Worm (Caenorhabditis elegans) whole organism, L3 larva: ENCODE results near the gene glod-4.
A peak's percentile ranks its signal among the peaks of the same experiment; 100 is the strongest.

Experiments used
- R02D3.7 ChIP-seq: fragments of 150-350 bp; optimal IDR thresholded peaks from 2 replicates; lab custom pipeline; 2014; ENCODE audit warnings: missing biosample characterization, missing genetic modification characterization
- ZK546.5 ChIP-seq: sonication (generic microtip); optimal IDR thresholded peaks from 2 replicates; lab custom pipeline; 2017; ENCODE audit warnings: missing biosample characterization, missing genetic modification characterization
- aly-2 ChIP-seq: fragments of 150-350 bp; optimal IDR thresholded peaks from 2 replicates; lab custom pipeline; 2014; ENCODE audit warnings: missing biosample characterization, missing genetic modification characterization
- ama-1 ChIP-seq: fragments of 150-350 bp; optimal IDR thresholded peaks from 2 replicates; lab custom pipeline; 2018
- ceh-28 ChIP-seq: fragments of 150-350 bp; optimal IDR thresholded peaks from 2 replicates; lab custom pipeline; 2014; ENCODE audit warnings: missing biosample characterization, missing genetic modification reagents, missing genetic modification characterization
- ceh-9 ChIP-seq: sonication (generic microtip); optimal IDR thresholded peaks from 2 replicates; lab custom pipeline; 2018; ENCODE audit warnings: missing biosample characterization, missing genetic modification characterization
- daf-12 ChIP-seq: fragments of 150-350 bp; optimal IDR thresholded peaks from 2 replicates; lab custom pipeline; 2014; ENCODE audit warnings: missing biosample characterization, missing genetic modification reagents, missing genetic modification characterization
- egl-27 ChIP-seq: sonication (generic microtip); optimal IDR thresholded peaks from 4 replicates; lab custom pipeline; 2017; ENCODE audit warnings: missing biosample characterization, missing genetic modification reagents, missing genetic modification characterization
- egl-5 ChIP-seq: fragments of 150-350 bp; optimal IDR thresholded peaks from 2 replicates; lab custom pipeline; 2017; ENCODE audit warnings: missing biosample characterization, missing genetic modification reagents, missing genetic modification characterization, inconsistent platforms
- elt-1 ChIP-seq: fragments of 150-350 bp; optimal IDR thresholded peaks from 2 replicates; lab custom pipeline; 2014; ENCODE audit warnings: missing biosample characterization, missing genetic modification characterization
- elt-3 ChIP-seq, 3 experiments: fragments of 150-350 bp in 1 of 3; sonication (generic microtip) in 2 of 3; optimal IDR thresholded peaks; 2 replicates in 2 of 3; 4 replicates in 1 of 3; lab custom pipeline; 2014 to 2017; ENCODE audit warnings: missing biosample characterization in 3 of 3, missing genetic modification characterization in 3 of 3
- eor-1 ChIP-seq, 2 experiments: fragments of 150-350 bp; optimal IDR thresholded peaks; 2 replicates each; lab custom pipeline; 2014 to 2018; ENCODE audit warnings: missing biosample characterization in 2 of 2, missing genetic modification characterization in 2 of 2
- fkh-2 ChIP-seq: fragments of 150-350 bp; optimal IDR thresholded peaks from 2 replicates; lab custom pipeline; 2014; ENCODE audit warnings: missing biosample characterization, missing genetic modification reagents, missing genetic modification characterization
- hmg-11 ChIP-seq: sonication (generic microtip); optimal IDR thresholded peaks from 2 replicates; lab custom pipeline; 2016; ENCODE audit warnings: missing genetic modification characterization, missing compliant biosample characterization
- jun-1 ChIP-seq: fragments of 150-350 bp; optimal IDR thresholded peaks from 2 replicates; lab custom pipeline; 2014; ENCODE audit warnings: missing biosample characterization, missing genetic modification reagents, missing genetic modification characterization
- lin-15B ChIP-seq: fragments of 150-350 bp; optimal IDR thresholded peaks from 2 replicates; lab custom pipeline; 2014; ENCODE audit warnings: missing biosample characterization, missing genetic modification characterization
- lin-39 ChIP-seq: fragments of 150-350 bp; optimal IDR thresholded peaks from 2 replicates; lab custom pipeline; 2018; ENCODE audit warnings: missing biosample characterization, missing genetic modification reagents, missing genetic modification characterization
- lsy-12 ChIP-seq: sonication (generic microtip); optimal IDR thresholded peaks from 2 replicates; lab custom pipeline; 2016; ENCODE audit warnings: mild to moderate bottlenecking, missing genetic modification characterization, missing compliant biosample characterization
- nfya-1 ChIP-seq: sonication (generic microtip); optimal IDR thresholded peaks from 2 replicates; lab custom pipeline; 2017; ENCODE audit warnings: missing genetic modification characterization, mild to moderate bottlenecking, missing compliant biosample characterization, antibody characterized with exemption, moderate library complexity; ENCODE audit not compliant: insufficient read depth
- nhr-11 ChIP-seq: fragments of 150-350 bp; optimal IDR thresholded peaks from 2 replicates; lab custom pipeline; 2014; ENCODE audit warnings: missing biosample characterization, missing genetic modification characterization
- nhr-12 ChIP-seq: fragments of 150-350 bp; optimal IDR thresholded peaks from 2 replicates; lab custom pipeline; 2014; ENCODE audit warnings: missing biosample characterization, missing genetic modification characterization
- nhr-237 ChIP-seq: fragments of 150-350 bp; optimal IDR thresholded peaks from 2 replicates; lab custom pipeline; 2014; ENCODE audit warnings: missing biosample characterization, missing genetic modification characterization
- nhr-25 ChIP-seq: sonication (generic microtip); optimal IDR thresholded peaks from 2 replicates; lab custom pipeline; 2017; ENCODE audit warnings: missing biosample characterization, missing genetic modification characterization
- nhr-43 ChIP-seq: sonication (generic microtip); optimal IDR thresholded peaks from 2 replicates; lab custom pipeline; 2016; ENCODE audit warnings: mild to moderate bottlenecking, missing genetic modification characterization, missing compliant biosample characterization; ENCODE audit not compliant: poor library complexity, severe bottlenecking
- pha-4 ChIP-seq: fragments of 150-350 bp; optimal IDR thresholded peaks from 2 replicates; lab custom pipeline; 2014; ENCODE audit warnings: missing biosample characterization, missing genetic modification reagents, missing genetic modification characterization
- skn-1 ChIP-seq: fragments of 150-350 bp; optimal IDR thresholded peaks from 2 replicates; lab custom pipeline; 2014; ENCODE audit warnings: missing biosample characterization, missing genetic modification characterization
- unc-62 ChIP-seq: fragments of 150-350 bp; sonication (generic microtip); optimal IDR thresholded peaks from 4 replicates; lab custom pipeline; 2014; ENCODE audit warnings: missing biosample characterization, missing genetic modification reagents, missing genetic modification characterization
- zag-1 ChIP-seq: fragments of 150-350 bp; optimal IDR thresholded peaks from 2 replicates; lab custom pipeline; 2014; ENCODE audit warnings: missing biosample characterization, missing genetic modification characterization
- ztf-11 ChIP-seq: fragments of 150-350 bp; optimal IDR thresholded peaks from 2 replicates; lab custom pipeline; 2014; ENCODE audit warnings: missing biosample characterization, missing genetic modification characterization

Gene glod-4

ce11 chrIII:4196301-4196987 lies 43.0 kb downstream of the glod-4 start (continued):
- TF ChIP-seq nhr-12, result no peak
- no peak for TF ChIP-seq aly-2
- TF ChIP-seq jun-1 (tag; lab: Kevin White, UChicago), result no peak
- TF ChIP-seq elt-3 (tag; optimal IDR thresholded peaks at IDR 0.05; lab: Kevin White, UChicago), result no peak
- no peak for TF ChIP-seq daf-12 (tag; lab: Kevin White, UChicago)
- TF ChIP-seq nhr-11 (tag; lab: Kevin White, UChicago), result no peak
- TF ChIP-seq lsy-12, result no peak
- no peak for TF ChIP-seq fkh-2 (tag; lab: Kevin White, UChicago)
- no peak for TF ChIP-seq ama-1 (lab: Kevin White, UChicago)
- no peak for TF ChIP-seq hmg-11 (tag; lab: Kevin White, UChicago)
- TF ChIP-seq R02D3.7 (tag; lab: Kevin White, UChicago), result peak; percentile 22
- TF ChIP-seq nhr-43 (tag; lab: Kevin White, UChicago), result no peak
- no peak for TF ChIP-seq egl-27
- TF ChIP-seq ztf-11, result no peak
- TF ChIP-seq unc-62 (GFP tag; lab: Kevin White, UChicago), result no peak
- no peak for TF ChIP-seq eor-1 (tag; optimal IDR thresholded peaks at IDR 0.05; lab: Kevin White, UChicago)
- TF ChIP-seq, all 47 proteins: peak for 11

ce11 chrIII:4196988-4197384 lies 43.6 kb downstream of the glod-4 start, which contains the start of gene asd-1:
asd-1 (plus strand) TSS chrIII:4197285.
- TF ChIP-seq zag-1 (tag; lab: Kevin White, UChicago) (no peak), egl-5 (no peak), daf-12 (tag; lab: Kevin White, UChicago) (no peak), eor-1 (tag; optimal IDR thresholded peaks at IDR 0.05; lab: Kevin White, UChicago) (no peak), skn-1 (tag; lab: Kevin White, UChicago) (no peak), unc-62 (GFP tag; lab: Kevin White, UChicago) (no peak)

- no peak for TF ChIP-seq egl-27
- no peak for TF ChIP-seq ceh-9 (tag; lab: Kevin White, UChicago)
- TF ChIP-seq fkh-2 (tag; lab: Kevin White, UChicago), result no peak
- TF ChIP-seq R02D3.7 (tag; lab: Kevin White, UChicago), result peak; percentile 88
- no peak for TF ChIP-seq nhr-237 (tag; lab: Kevin White, UChicago)
- TF ChIP-seq nhr-25 (tag; lab: Kevin White, UChicago), result no peak
- no peak for TF ChIP-seq skn-1 (tag; lab: Kevin White, UChicago)
- TF ChIP-seq ceh-28, result no peak
- TF ChIP-seq lin-39 (tag; lab: Kevin White, UChicago), result no peak
- TF ChIP-seq lin-15B (tag; lab: Kevin White, UChicago), result peak; percentile 48
- TF ChIP-seq nhr-11 (tag; lab: Kevin White, UChicago), result no peak
- TF ChIP-seq ZK546.5 (tag; lab: Kevin White, UChicago), result no peak
- TF ChIP-seq elt-1 (tag; lab: Kevin White, UChicago), result no peak
- no peak for TF ChIP-seq eor-1 (tag; optimal IDR thresholded peaks at IDR 0.05; lab: Kevin White, UChicago)
- TF ChIP-seq aly-2, result no peak
- TF ChIP-seq nfya-1, result peak; percentile 43
- TF ChIP-seq pha-4, result peak; percentile 64
- no peak for TF ChIP-seq zag-1 (tag; lab: Kevin White, UChicago)
- TF ChIP-seq daf-12 (tag; lab: Kevin White, UChicago), result no peak
These were observed 50.7 kb downstream of the glod-4 start, which contains the start of the genes pelo-1 and R74.7 for ce11 chrIII:4204072-4204471. pelo-1 (minus strand) TSS chrIII:4204222. R74.7 (plus strand) TSS chrIII:4204429.
